Worm (Caenorhabditis elegans): ENCODE results near the gene K03B4.9.

K03B4.9 gene

ce11 chrV:4624717-4625116 is 47.7 kb downstream of the K03B4.9 start:
- TF ChIP-seq snpc-4 (tag; optimal IDR thresholded peaks at IDR 0.05) = no peak
- no peak for TF ChIP-seq mep-1 (tag; optimal IDR thresholded peaks at IDR 0.05)
- TF ChIP-seq nhr-28 (tag; optimal IDR thresholded peaks at IDR 0.05) = no peak
- no peak for TF ChIP-seq ceh-39 (tag; optimal IDR thresholded peaks at IDR 0.05)
- no peak for TF ChIP-seq elt-1 (tag; optimal IDR thresholded peaks at IDR 0.05; ENCODE audit: borderline replicate concordance, insufficient read depth)
- no peak for TF ChIP-seq lin-32 (GFP tag; optimal IDR thresholded peaks at IDR 0.05)
- TF ChIP-seq blmp-1 (tag; optimal IDR thresholded peaks at IDR 0.05) = no peak
- TF ChIP-seq M03D4.4 (tag; optimal IDR thresholded peaks at IDR 0.05) = no peak
- TF ChIP-seq unc-120 (tag; optimal IDR thresholded peaks at IDR 0.05; ENCODE audit: poor library complexity, severe bottlenecking) = no peak
- no peak for TF ChIP-seq bed-3 (GFP tag; optimal IDR thresholded peaks at IDR 0.05)

ce11 chrV:4623535-4623934 is 48.9 kb downstream of the K03B4.9 start:
- TF ChIP-seq sem-2 (GFP tag; optimal IDR thresholded peaks at IDR 0.05) = no peak
- TF ChIP-seq elt-3 (tag; optimal IDR thresholded peaks at IDR 0.05) = no peak
- TF ChIP-seq nhr-237 (tag; optimal IDR thresholded peaks at IDR 0.05) = no peak
- TF ChIP-seq nhr-12 (tag; optimal IDR thresholded peaks at IDR 0.05) = no peak
- TF ChIP-seq nhr-28 (tag; optimal IDR thresholded peaks at IDR 0.05) = no peak
- TF ChIP-seq drap-1 (GFP tag; optimal IDR thresholded peaks at IDR 0.05) = no peak
- TF ChIP-seq ces-1 (GFP tag; optimal IDR thresholded peaks at IDR 0.05) = no peak
- no peak for TF ChIP-seq lin-13 (tag; optimal IDR thresholded peaks at IDR 0.05)
- TF ChIP-seq blmp-1 (tag; optimal IDR thresholded peaks at IDR 0.05) = no peak
